Worm (Caenorhabditis elegans): ENCODE data around the gene F17C11.12.

Gene F17C11.12

ce11 chrV:10898107-10898506 lies 38.6 kb downstream of the F17C11.12 start, which contains the start of gene F32D8.7 (continued):
- TF ChIP-seq sdz-12 (GFP tag; optimal IDR thresholded peaks at IDR 0.05) (no peak), ZK546.5 (tag; optimal IDR thresholded peaks at IDR 0.05) (no peak)

ce11 chrV:10897172-10897571 lies 39.5 kb downstream of the F17C11.12 start:
- TF ChIP-seq daf-19 (GFP tag; conservative IDR thresholded peaks at IDR 0.05) (peak; percentile 88; the same call in 1 of the 2 replicates), attf-4 (tag; optimal IDR thresholded peaks at IDR 0.05) (peak; percentile 39), Y5F2A.4 (GFP tag; optimal IDR thresholded peaks at IDR 0.05) (peak; percentile 67), Y75B8A.6 (GFP tag; IDR thresholded peaks at IDR 0.05) (peak; percentile 98), mxl-3 (GFP tag; optimal IDR thresholded peaks at IDR 0.05) (peak; percentile 97), zfp-2 (tag; optimal IDR thresholded peaks at IDR 0.05) (peak; percentile 94), ztf-7 (tag; optimal IDR thresholded peaks at IDR 0.05) (peak; percentile 92), tra-1 (GFP tag; IDR thresholded peaks at IDR 0.05) (peak; percentile 98), R02D3.7 (tag; optimal IDR thresholded peaks at IDR 0.05) (peak; percentile 1), mxl-2 (GFP tag; conservative IDR thresholded peaks at IDR 0.05) (peak; percentile 83), aly-2 (tag; optimal IDR thresholded peaks at IDR 0.05) (no peak), F26F4.8 (GFP tag; conservative IDR thresholded peaks at IDR 0.05) (no peak), lin-39 (tag; optimal IDR thresholded peaks at IDR 0.05) (no peak), ama-1 (optimal IDR thresholded peaks at IDR 0.05) (peak; percentile 75), unc-62 (GFP tag; optimal IDR thresholded peaks at IDR 0.05 in 1 of 2) (peak in 1 of 2 experiments; percentile 99), unc-62 (tag; optimal IDR thresholded peaks at IDR 0.05) (peak; percentile 80), ZK546.5 (tag; optimal IDR thresholded peaks at IDR 0.05) (peak; percentile 97 to 100), zfp-3 (GFP tag; conservative IDR thresholded peaks at IDR 0.05) (peak; percentile 98), nhr-6 (tag; optimal IDR thresholded peaks at IDR 0.05) (peak; percentile 99), mes-2 (tag; optimal IDR thresholded peaks at IDR 0.05; ENCODE audit: poor library complexity, severe bottlenecking) (peak; percentile 99), saeg-2 (GFP tag; IDR thresholded peaks at IDR 0.05) (peak; percentile 98), snpc-1.2 (GFP tag; IDR thresholded peaks at IDR 0.05) (no peak; the same call in 1 of the 2 replicates), lsy-2 (tag; optimal IDR thresholded peaks at IDR 0.05) (peak; percentile 93 to 98), ceh-28 (tag; optimal IDR thresholded peaks at IDR 0.05) (no peak), fos-1 (tag; optimal IDR thresholded peaks at IDR 0.05) (peak; percentile 11), nhr-41 (GFP tag; IDR thresholded peaks at IDR 0.05) (peak; percentile 97), ces-1 (GFP tag; optimal IDR thresholded peaks at IDR 0.05) (peak; percentile 66), unc-39 (tag; optimal IDR thresholded peaks at IDR 0.05) (peak; percentile 13), T20F7.1 (GFP tag; optimal IDR thresholded peaks at IDR 0.05) (peak; percentile 94), duxl-1 (tag; optimal IDR thresholded peaks at IDR 0.05; ENCODE audit: poor library complexity) (peak; percentile 96), lin-13 (GFP tag; optimal IDR thresholded peaks at IDR 0.05) (peak; percentile 96), zip-2 (tag; optimal IDR thresholded peaks at IDR 0.05) (peak; percentile 91), madf-5 (GFP tag; IDR thresholded peaks at IDR 0.05) (peak; percentile 84 to 88), T26A8.4 (GFP tag; IDR thresholded peaks at IDR 0.05) (peak; percentile 98), cey-2 (tag; optimal IDR thresholded peaks at IDR 0.05; ENCODE audit: borderline replicate concordance, insufficient read depth) (peak; percentile 23), dmd-8 (GFP tag; IDR thresholded peaks at IDR 0.05) (no peak), daf-16 (GFP tag; optimal IDR thresholded peaks at IDR 0.05) (peak; percentile 93 to 95), daf-16 (tag; optimal IDR thresholded peaks at IDR 0.05) (peak; percentile 81), skn-1 (tag; optimal IDR thresholded peaks at IDR 0.05) (peak; percentile 74), Y105C5A.15 (GFP tag; IDR thresholded peaks at IDR 0.05) (no peak), pqm-1 (tag; optimal IDR thresholded peaks at IDR 0.05) (peak; percentile 87), nhr-11 (tag; optimal IDR thresholded peaks at IDR 0.05) (peak; percentile 98), nhr-77 (tag; optimal IDR thresholded peaks at IDR 0.05) (peak; percentile 98), ceh-62 (tag; optimal IDR thresholded peaks at IDR 0.05) (no peak), pha-4 (GFP tag; IDR thresholded peaks at IDR 0.05) (peak; percentile 98), pha-4 (tag; optimal IDR thresholded peaks at IDR 0.05) (peak; percentile 99), sdz-12 (GFP tag; optimal IDR thresholded peaks at IDR 0.05) (peak; percentile 93), mdt-29 (GFP tag; IDR thresholded peaks at IDR 0.05) (peak; percentile 97), ctbp-1 (GFP tag; IDR thresholded peaks at IDR 0.05) (peak; percentile 97), F37D6.2 (tag; optimal IDR thresholded peaks at IDR 0.05) (peak; percentile 94)

Data from whole organism, L4 larva.